Worm (Caenorhabditis elegans) whole organism, L2 larva: ENCODE results near the gene F42F12.11.

Experiments used
- R02D3.7 ChIP-seq: fragments of 150-350 bp; optimal IDR thresholded peaks from 2 replicates; lab custom pipeline; 2014; ENCODE audit warnings: missing biosample characterization, missing genetic modification characterization
- Y55F3AM.14 ChIP-seq: fragments of 200-800 bp; sonication (Bioruptor generic); optimal IDR thresholded peaks from 2 replicates; lab custom pipeline; 2018; ENCODE audit warnings: mild to moderate bottlenecking, missing genetic modification characterization, missing compliant biosample characterization
- alr-1 ChIP-seq: fragments of 150-350 bp; optimal IDR thresholded peaks from 2 replicates; lab custom pipeline; 2014; ENCODE audit warnings: missing biosample characterization, missing genetic modification characterization
- aly-2 ChIP-seq: fragments of 150-350 bp; optimal IDR thresholded peaks from 2 replicates; lab custom pipeline; 2014; ENCODE audit warnings: missing biosample characterization, missing genetic modification characterization
- ama-1 ChIP-seq: fragments of 150-350 bp; optimal IDR thresholded peaks from 2 replicates; lab custom pipeline; 2018; ENCODE audit warnings: inconsistent platforms
- ceh-16 ChIP-seq: fragments of 150-350 bp; optimal IDR thresholded peaks from 2 replicates; lab custom pipeline; 2014; ENCODE audit warnings: missing biosample characterization, missing genetic modification characterization
- ceh-82 ChIP-seq: fragments of 150-350 bp; optimal IDR thresholded peaks from 2 replicates; lab custom pipeline; 2014; ENCODE audit warnings: missing biosample characterization, missing genetic modification characterization
- dmd-4 ChIP-seq: sonication (generic microtip); optimal IDR thresholded peaks from 2 replicates; lab custom pipeline; 2017; ENCODE audit warnings: missing biosample characterization, missing genetic modification characterization
- egl-27 ChIP-seq: sonication (generic microtip); optimal IDR thresholded peaks from 3 replicates; lab custom pipeline; 2017; ENCODE audit warnings: missing biosample characterization, missing genetic modification reagents, missing genetic modification characterization
- elt-3 ChIP-seq: sonication (generic microtip); optimal IDR thresholded peaks from 2 replicates; lab custom pipeline; 2017; ENCODE audit warnings: missing biosample characterization, missing genetic modification characterization
- fos-1 ChIP-seq: fragments of 150-350 bp; optimal IDR thresholded peaks from 2 replicates; lab custom pipeline; 2014; ENCODE audit warnings: missing biosample characterization, missing genetic modification characterization
- gmeb-1 ChIP-seq: fragments of 150-350 bp; optimal IDR thresholded peaks from 2 replicates; lab custom pipeline; 2014; ENCODE audit warnings: missing biosample characterization, missing genetic modification characterization
- lin-39 ChIP-seq: fragments of 150-350 bp; optimal IDR thresholded peaks from 2 replicates; lab custom pipeline; 2014; ENCODE audit warnings: missing biosample characterization, missing genetic modification reagents, missing genetic modification characterization
- lsy-2 ChIP-seq, 2 experiments: fragments of 150-350 bp in 1 of 2; sonication (generic microtip) in 1 of 2; optimal IDR thresholded peaks; 2 replicates each; lab custom pipeline; 2014 to 2017; ENCODE audit warnings: missing biosample characterization in 2 of 2, missing genetic modification characterization in 2 of 2
- mbf-1 ChIP-seq: sonication (generic microtip); optimal IDR thresholded peaks from 2 replicates; lab custom pipeline; 2017; ENCODE audit warnings: missing biosample characterization, missing genetic modification characterization
- nhr-10 ChIP-seq: sonication (generic microtip); optimal IDR thresholded peaks from 2 replicates; lab custom pipeline; 2017; ENCODE audit warnings: missing biosample characterization, missing genetic modification characterization
- nhr-12 ChIP-seq: fragments of 150-350 bp; optimal IDR thresholded peaks from 2 replicates; lab custom pipeline; 2014; ENCODE audit warnings: missing biosample characterization, missing genetic modification characterization
- nhr-129 ChIP-seq: fragments of 150-350 bp; optimal IDR thresholded peaks from 2 replicates; lab custom pipeline; 2014; ENCODE audit warnings: missing biosample characterization, missing genetic modification characterization
- nhr-21 ChIP-seq: fragments of 150-350 bp; optimal IDR thresholded peaks from 2 replicates; lab custom pipeline; 2014; ENCODE audit warnings: missing biosample characterization, missing genetic modification characterization
- nhr-23 ChIP-seq: fragments of 150-350 bp; optimal IDR thresholded peaks from 2 replicates; lab custom pipeline; 2014; ENCODE audit warnings: missing biosample characterization, missing genetic modification reagents, missing genetic modification characterization
- nhr-237 ChIP-seq: fragments of 150-350 bp; optimal IDR thresholded peaks from 2 replicates; lab custom pipeline; 2014; ENCODE audit warnings: missing biosample characterization, missing genetic modification characterization
- nhr-6 ChIP-seq: fragments of 150-350 bp; optimal IDR thresholded peaks from 2 replicates; lab custom pipeline; 2014; ENCODE audit warnings: missing biosample characterization, missing genetic modification characterization
- nhr-77 ChIP-seq: fragments of 150-350 bp; optimal IDR thresholded peaks from 2 replicates; lab custom pipeline; 2014; ENCODE audit warnings: missing biosample characterization, missing genetic modification characterization
- peb-1 ChIP-seq: fragments of 150-350 bp; optimal IDR thresholded peaks from 2 replicates; lab custom pipeline; 2014; ENCODE audit warnings: missing biosample characterization, missing genetic modification characterization
- skn-1 ChIP-seq: sonication (generic microtip); optimal IDR thresholded peaks from 2 replicates; lab custom pipeline; 2017; ENCODE audit warnings: missing biosample characterization, missing genetic modification characterization
- sma-9 ChIP-seq, 2 experiments: fragments of 150-350 bp in 1 of 2; sonication (generic microtip) in 1 of 2; optimal IDR thresholded peaks; 2 replicates each; lab custom pipeline; 2014 to 2016; ENCODE audit warnings: missing genetic modification characterization in 2 of 2, mild to moderate bottlenecking in 1 of 2, missing biosample characterization in 1 of 2, missing compliant biosample characterization in 1 of 2, missing genetic modification reagents in 1 of 2, moderate library complexity in 1 of 2
- snpc-4 ChIP-seq: fragments of 150-350 bp; optimal IDR thresholded peaks from 2 replicates; lab custom pipeline; 2014; ENCODE audit warnings: missing biosample characterization, missing genetic modification characterization
- unc-39 ChIP-seq: fragments of 150-350 bp; optimal IDR thresholded peaks from 2 replicates; lab custom pipeline; 2014; ENCODE audit warnings: missing biosample characterization, missing genetic modification characterization
- unc-55 ChIP-seq: fragments of 150-350 bp; sonication (generic microtip); optimal IDR thresholded peaks from 3 replicates; lab custom pipeline; 2014; ENCODE audit warnings: missing biosample characterization, missing genetic modification reagents, missing genetic modification characterization
- zag-1 ChIP-seq: fragments of 150-350 bp; optimal IDR thresholded peaks from 2 replicates; lab custom pipeline; 2014; ENCODE audit warnings: missing biosample characterization, missing genetic modification characterization
- ztf-1 ChIP-seq: fragments of 200-800 bp; sonication (Bioruptor generic); conservative IDR thresholded peaks from 2 replicates; pipeline ENCODE4 v1.3.6; 2022; ENCODE audit warnings: missing genetic modification characterization, missing compliant biosample characterization
- ztf-11 ChIP-seq: sonication (generic microtip); optimal IDR thresholded peaks from 2 replicates; lab custom pipeline; 2017; ENCODE audit warnings: missing biosample characterization, missing genetic modification characterization
- ztf-4 ChIP-seq: fragments of 150-350 bp; optimal IDR thresholded peaks from 2 replicates; lab custom pipeline; 2014; ENCODE audit warnings: missing biosample characterization, missing genetic modification characterization

Gene F42F12.11

DNA sequence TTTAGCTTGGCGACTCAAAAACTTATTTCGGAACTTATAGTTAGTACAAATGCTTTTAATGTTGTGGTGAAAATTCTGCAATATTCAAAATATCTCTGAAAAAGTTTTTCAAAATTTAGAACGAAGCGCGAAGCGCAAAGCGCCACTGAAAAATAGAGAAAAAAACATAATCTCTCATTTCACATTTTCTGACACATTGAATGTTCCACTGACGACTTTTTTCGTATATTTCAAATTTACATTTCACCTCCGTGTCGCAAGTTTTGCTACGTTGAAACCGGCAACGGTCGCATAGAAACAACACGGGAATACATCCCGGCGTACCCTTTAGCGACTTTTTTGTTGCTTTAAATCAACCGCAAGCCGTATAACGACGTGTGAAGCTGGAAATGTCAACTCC is 1.5 kb downstream of the F42F12.11 start, which contains the start of gene F42F12.14:
TSS of gene F42F12.14 (plus strand) at position 301 of the 400 bp plus-strand sequence.
- TF ChIP-seq unc-39 (tag; lab: Kevin White, UChicago) = no peak
- TF ChIP-seq elt-3 = no peak
- no peak for TF ChIP-seq lsy-2 (tag; optimal IDR thresholded peaks at IDR 0.05; lab: Kevin White, UChicago)
- no peak for TF ChIP-seq ceh-82 (tag; lab: Kevin White, UChicago)
- TF ChIP-seq ztf-11 (tag; lab: Kevin White, UChicago) = no peak
- TF ChIP-seq R02D3.7 (tag; lab: Kevin White, UChicago) = no peak
- no peak for TF ChIP-seq dmd-4
- no peak for TF ChIP-seq egl-27
- no peak for TF ChIP-seq peb-1 (tag; lab: Kevin White, UChicago)
- TF ChIP-seq ceh-16 (tag; lab: Kevin White, UChicago) = no peak
- no peak for TF ChIP-seq ztf-4
- no peak for TF ChIP-seq lin-39 (tag; lab: Kevin White, UChicago)
- no peak for TF ChIP-seq zag-1 (tag; lab: Kevin White, UChicago)
- no peak for TF ChIP-seq snpc-4
- no peak for TF ChIP-seq nhr-21 (tag; lab: Kevin White, UChicago)
- TF ChIP-seq nhr-10 (tag; lab: Kevin White, UChicago) = no peak
- no peak for TF ChIP-seq mbf-1

DNA sequence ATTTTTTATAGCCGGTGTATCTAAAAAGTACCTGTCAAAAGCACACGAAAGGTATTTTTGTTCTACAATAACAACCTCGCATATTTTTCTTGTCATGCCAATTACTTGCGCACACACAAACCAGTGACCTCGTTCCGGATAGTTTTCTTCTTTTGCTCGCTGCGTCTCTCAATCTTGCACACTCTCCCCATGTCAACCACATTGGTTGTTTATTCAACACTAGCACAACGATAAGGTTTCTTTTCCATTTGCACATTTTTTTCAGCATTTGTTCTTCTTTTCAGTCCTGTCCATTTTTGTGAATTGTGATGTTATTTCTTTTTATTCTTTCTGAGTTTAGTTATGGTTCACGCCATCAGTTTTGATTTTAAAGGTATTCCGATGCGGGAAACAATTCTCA is 3.4 kb downstream of the F42F12.11 start, which contains the start of gene F42F12.3:
TSS of gene F42F12.3 (plus strand) at position 372 of the 400 bp plus-strand sequence.
- TF ChIP-seq sma-9 (GFP tag; optimal IDR thresholded peaks at IDR 0.05; lab: Kevin White, UChicago) (no peak), sma-9 (tag; optimal IDR thresholded peaks at IDR 0.05; lab: Kevin White, UChicago) (no peak), fos-1 (tag; lab: Kevin White, UChicago) (peak; percentile 3), gmeb-1 (tag; lab: Kevin White, UChicago) (no peak), unc-39 (tag; lab: Kevin White, UChicago) (no peak), nhr-129 (tag; lab: Kevin White, UChicago) (no peak)

DNA sequence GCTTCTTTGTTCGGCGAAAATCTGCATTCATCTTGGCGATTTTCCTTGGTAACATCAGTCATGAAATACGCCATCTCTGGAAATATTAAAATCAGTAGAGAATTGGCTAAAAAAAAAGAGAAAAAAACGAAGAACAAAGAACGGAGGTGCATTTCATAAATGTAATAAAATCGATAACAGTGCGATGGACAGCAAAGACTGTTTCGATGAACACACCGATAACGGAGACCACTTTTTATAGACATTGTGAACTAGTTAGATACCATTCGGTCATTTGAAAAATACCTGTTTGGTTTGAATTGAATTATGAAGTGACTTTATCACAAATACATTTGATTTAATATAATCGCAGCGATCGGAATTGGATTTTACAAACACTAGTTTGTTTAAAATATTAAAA is 6.0 kb downstream of the F42F12.11 start, which contains the start of gene F42F12.4:
TSS of gene F42F12.4 (minus strand) at position 76 of the 400 bp plus-strand sequence.
- TF ChIP-seq fos-1 (tag; lab: Kevin White, UChicago) (peak; percentile 11), aly-2 (tag; lab: Kevin White, UChicago) (no peak), R02D3.7 (tag; lab: Kevin White, UChicago) (no peak), gmeb-1 (tag; lab: Kevin White, UChicago) (no peak), nhr-23 (tag; lab: Kevin White, UChicago) (no peak)

DNA sequence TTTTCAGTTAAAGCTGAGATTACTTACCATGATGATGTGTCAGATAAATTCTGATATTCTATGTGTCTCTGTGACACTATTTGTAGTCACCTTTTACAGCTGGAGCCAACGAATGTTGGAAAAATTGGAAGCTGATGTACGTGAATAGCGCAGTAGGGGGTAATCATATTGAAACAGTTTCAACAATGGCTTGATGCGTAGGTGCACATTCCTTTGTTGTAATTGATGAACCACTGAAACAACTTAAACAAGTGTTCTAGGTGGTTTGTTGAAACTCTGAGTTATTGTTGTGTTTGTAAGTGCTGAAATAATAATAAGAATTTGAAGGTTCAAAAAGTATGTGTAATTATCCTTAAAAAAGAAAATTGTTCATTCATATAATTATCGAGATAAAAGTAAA is 9.8 kb downstream of the F42F12.11 start, which contains the start of gene nspc-12:
TSS of gene nspc-12 (minus strand) at position 101 of the 400 bp plus-strand sequence.
- no peak for TF ChIP-seq skn-1 (tag; lab: Kevin White, UChicago)
- no peak for TF ChIP-seq zag-1 (tag; lab: Kevin White, UChicago)
- no peak for TF ChIP-seq aly-2 (tag; lab: Kevin White, UChicago)
- TF ChIP-seq alr-1 = no peak
- TF ChIP-seq sma-9 (GFP tag; optimal IDR thresholded peaks at IDR 0.05; lab: Kevin White, UChicago) = no peak
- TF ChIP-seq sma-9 (tag; optimal IDR thresholded peaks at IDR 0.05; lab: Kevin White, UChicago) = no peak
- no peak for TF ChIP-seq ztf-1
- TF ChIP-seq Y55F3AM.14 = no peak
- no peak for TF ChIP-seq nhr-77
- no peak for TF ChIP-seq snpc-4
- TF ChIP-seq peb-1 (tag; lab: Kevin White, UChicago) = no peak
- TF ChIP-seq nhr-6 = no peak
- no peak for TF ChIP-seq ztf-11 (tag; lab: Kevin White, UChicago)
- no peak for TF ChIP-seq unc-39 (tag; lab: Kevin White, UChicago)
- TF ChIP-seq nhr-237 (tag; lab: Kevin White, UChicago) = no peak
- TF ChIP-seq lin-39 (tag; lab: Kevin White, UChicago) = no peak
- TF ChIP-seq dmd-4 = no peak
- TF ChIP-seq ama-1 (lab: Kevin White, UChicago) = no peak
- no peak for TF ChIP-seq nhr-10 (tag; lab: Kevin White, UChicago)
- no peak for TF ChIP-seq nhr-12 (tag; lab: Kevin White, UChicago)

DNA sequence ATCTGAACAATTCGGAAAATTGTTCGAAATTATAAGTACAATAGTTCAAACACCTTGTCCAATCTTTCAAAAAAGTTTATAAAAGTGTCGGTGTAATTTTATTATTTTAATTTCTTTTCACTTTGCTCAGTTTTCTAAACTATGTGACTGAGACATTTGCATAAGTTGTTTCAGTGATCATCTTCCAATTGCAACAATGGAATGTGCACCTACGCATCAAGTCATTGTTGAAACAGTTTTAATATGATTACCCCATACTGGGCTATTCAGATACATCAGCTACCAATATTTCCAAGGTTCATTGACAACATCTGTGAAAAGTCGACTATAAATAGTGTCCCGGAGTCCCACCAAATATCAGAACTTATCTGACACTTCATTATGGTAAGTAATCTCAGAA is 10.3 kb downstream of the F42F12.11 start, which contains the start of gene nspc-13:
TSS of gene nspc-13 (plus strand) at position 301 of the 400 bp plus-strand sequence.
- TF ChIP-seq ztf-11 (tag; lab: Kevin White, UChicago) (no peak), ceh-82 (tag; lab: Kevin White, UChicago) (no peak), gmeb-1 (tag; lab: Kevin White, UChicago) (no peak), aly-2 (tag; lab: Kevin White, UChicago) (no peak), elt-3 (no peak), unc-55 (GFP tag; lab: Kevin White, UChicago) (no peak), Y55F3AM.14 (no peak)
